Fruit fly (Drosophila melanogaster): ENCODE results near the gene CG32212.

Gene CG32212

dm6 chr3L:19495991-19496588 is 8.7 kb downstream of the CG32212 start:
- TF ChIP-seq CG14667 (GFP tag; IDR thresholded peaks at IDR 0.05) (no peak), CG11504 (tag; optimal IDR thresholded peaks at IDR 0.05) (peak; percentile 13), wek (GFP tag; optimal IDR thresholded peaks at IDR 0.05) (peak; percentile 32), CG10543 (GFP tag; optimal IDR thresholded peaks at IDR 0.05) (peak; percentile 9), CG3281 (GFP tag; optimal IDR thresholded peaks at IDR 0.05) (peak; percentile 14), sug (tag; optimal IDR thresholded peaks at IDR 0.05) (peak; percentile 65), Awh (GFP tag; IDR thresholded peaks at IDR 0.05) (no peak), sens (GFP tag) (peak; percentile 30), odd (GFP tag; optimal IDR thresholded peaks at IDR 0.05) (peak; percentile 22), Hmr (GFP tag; optimal IDR thresholded peaks at IDR 0.05) (peak; percentile 7), ci (GFP tag; IDR thresholded peaks at IDR 0.05) (no peak), unpg (GFP tag; optimal IDR thresholded peaks at IDR 0.05) (peak; percentile 12), eve (GFP tag; optimal IDR thresholded peaks at IDR 0.05) (no peak), dmrt99B (tag; optimal IDR thresholded peaks at IDR 0.05) (peak; percentile 1), row (GFP tag; IDR thresholded peaks at IDR 0.05) (no peak), CG13296 (GFP tag; optimal IDR thresholded peaks at IDR 0.05) (peak; percentile 33), psq (GFP tag; optimal IDR thresholded peaks at IDR 0.05) (no peak), schlank (tag; optimal IDR thresholded peaks at IDR 0.05) (no peak), CG15269 (tag; optimal IDR thresholded peaks at IDR 0.05) (peak; percentile 19), CG9437 (GFP tag; optimal IDR thresholded peaks at IDR 0.05) (no peak), mirr (GFP tag; optimal IDR thresholded peaks at IDR 0.05) (peak; percentile 24), ken (GFP tag; IDR thresholded peaks at IDR 0.05) (no peak), CG17568 (GFP tag; optimal IDR thresholded peaks at IDR 0.05) (peak; percentile 15), CG12071 (GFP tag; optimal IDR thresholded peaks at IDR 0.05) (peak; percentile 41), CG10462 (GFP tag; optimal IDR thresholded peaks at IDR 0.05) (no peak), HmgD (GFP tag; optimal IDR thresholded peaks at IDR 0.05) (no peak), CG18764 (GFP tag; optimal IDR thresholded peaks at IDR 0.05) (no peak), CoRest (tag; optimal IDR thresholded peaks at IDR 0.05) (peak; percentile 8), Doc3 (GFP tag; IDR thresholded peaks at IDR 0.05; ENCODE audit: partially characterized antibody) (no peak), PHDP (tag; optimal IDR thresholded peaks at IDR 0.05) (peak; percentile 11), sd (tag; optimal IDR thresholded peaks at IDR 0.05) (peak; percentile 24), CG15514 (GFP tag; optimal IDR thresholded peaks at IDR 0.05) (peak; percentile 28), CG31365 (tag; optimal IDR thresholded peaks at IDR 0.05) (peak; percentile 0), chinmo (GFP tag; IDR thresholded peaks at IDR 0.05; ENCODE audit: partially characterized antibody) (0 out of 4 replicates have a peak, but pooled peaks have one; percentile 23), CkIIα-i1 (GFP tag; IDR thresholded peaks at IDR 0.05) (no peak), Fer1 (GFP tag; optimal IDR thresholded peaks at IDR 0.05) (peak; percentile 36), Hand (GFP tag; optimal IDR thresholded peaks at IDR 0.05) (peak; percentile 14), CG10565 (GFP tag; optimal IDR thresholded peaks at IDR 0.05) (no peak), CG12659 (GFP tag; optimal IDR thresholded peaks at IDR 0.05) (peak; percentile 2), pros (GFP tag; optimal IDR thresholded peaks at IDR 0.05) (no peak), jigr1 (GFP tag; IDR thresholded peaks at IDR 0.05) (no peak), CG34376 (GFP tag; optimal IDR thresholded peaks at IDR 0.05) (peak; percentile 63), CG10366 (GFP tag; IDR thresholded peaks at IDR 0.05) (no peak), CG8290 (GFP tag; optimal IDR thresholded peaks at IDR 0.05) (no peak), CG8290 (tag; optimal IDR thresholded peaks at IDR 0.05) (peak in 1 of 2 experiments; percentile 21), BtbVII (GFP tag; optimal IDR thresholded peaks at IDR 0.05) (peak; percentile 11), Chrac-16 (GFP tag; optimal IDR thresholded peaks at IDR 0.05) (no peak), exex (tag; optimal IDR thresholded peaks at IDR 0.05) (peak; percentile 46), CG2678 (tag; optimal IDR thresholded peaks at IDR 0.05) (peak; percentile 46), lab (GFP tag; optimal IDR thresholded peaks at IDR 0.05) (peak; percentile 21)
